Fruit fly (Drosophila melanogaster): ENCODE data around the gene CG11333.

The CG11333 gene

DNA sequence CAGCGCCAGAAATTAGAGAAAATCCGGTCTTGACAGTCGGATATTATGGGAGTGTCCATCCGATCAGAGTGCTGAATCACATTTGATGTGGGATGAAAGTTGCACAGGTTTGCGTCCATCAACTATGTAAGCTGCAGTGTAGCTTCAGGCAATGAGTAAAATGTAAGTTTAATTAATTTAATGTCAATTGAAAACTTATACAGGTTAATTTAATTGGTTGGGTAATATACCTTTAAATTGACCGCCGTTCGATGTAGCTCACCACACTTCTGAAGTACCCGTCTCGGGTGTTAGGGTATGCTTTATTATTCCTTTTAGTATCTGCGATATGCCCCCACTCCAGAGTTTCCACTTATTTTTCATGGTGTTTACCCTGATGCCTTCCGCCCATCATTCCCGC is 38.7 kb upstream of the CG11333 start (continued):
- TF ChIP-seq CG17912 (GFP tag; optimal IDR thresholded peaks at IDR 0.05), result no peak
- TF ChIP-seq CG9215 (GFP tag; IDR thresholded peaks at IDR 0.05), result peak; percentile 15; the same call in 1 of the 2 replicates
- TF ChIP-seq CG13296 (GFP tag; optimal IDR thresholded peaks at IDR 0.05), result no peak
- no peak for TF ChIP-seq CG30403 (GFP tag; optimal IDR thresholded peaks at IDR 0.05)
- no peak for TF ChIP-seq sens (GFP tag)
- TF ChIP-seq HLH54F (GFP tag; optimal IDR thresholded peaks at IDR 0.05), result no peak
- TF ChIP-seq CG18619 (GFP tag; optimal IDR thresholded peaks at IDR 0.05), result no peak
- peak; percentile 43 for TF ChIP-seq mam (GFP tag; optimal IDR thresholded peaks at IDR 0.05)
- TF ChIP-seq salm (tag; optimal IDR thresholded peaks at IDR 0.05), result no peak
- TF ChIP-seq CG9876 (GFP tag; optimal IDR thresholded peaks at IDR 0.05), result no peak
- no peak for TF ChIP-seq luna (GFP tag; optimal IDR thresholded peaks at IDR 0.05)
- TF ChIP-seq pnt (GFP tag; optimal IDR thresholded peaks at IDR 0.05), result no peak
- TF ChIP-seq CG18599 (GFP tag; optimal IDR thresholded peaks at IDR 0.05), result peak; percentile 72
- TF ChIP-seq trh (GFP tag; optimal IDR thresholded peaks at IDR 0.05), result no peak
- no peak for TF ChIP-seq CG10147 (GFP tag; optimal IDR thresholded peaks at IDR 0.05)
- TF ChIP-seq Fer2 (tag; optimal IDR thresholded peaks at IDR 0.05), result no peak
- no peak for TF ChIP-seq CrebB (tag; optimal IDR thresholded peaks at IDR 0.05)
- TF ChIP-seq Ravus (GFP tag; IDR thresholded peaks at IDR 0.05), result no peak
- TF ChIP-seq CG16779 (GFP tag; IDR thresholded peaks at IDR 0.05), result no peak
- no peak for TF ChIP-seq Lpt (GFP tag; optimal IDR thresholded peaks at IDR 0.05)
- TF ChIP-seq Hmr (GFP tag; optimal IDR thresholded peaks at IDR 0.05), result peak; percentile 23
- TF ChIP-seq jing (GFP tag; optimal IDR thresholded peaks at IDR 0.05), result no peak
- no peak for TF ChIP-seq CG31441 (GFP tag; IDR thresholded peaks at IDR 0.05)
- no peak for TF ChIP-seq cad (GFP tag; optimal IDR thresholded peaks at IDR 0.05)
- TF ChIP-seq MESR4 (GFP tag; optimal IDR thresholded peaks at IDR 0.05), result no peak
- TF ChIP-seq CG15601 (tag; optimal IDR thresholded peaks at IDR 0.05), result no peak
- TF ChIP-seq CG15011 (GFP tag; optimal IDR thresholded peaks at IDR 0.05), result no peak
- no peak for TF ChIP-seq tin (GFP tag; optimal IDR thresholded peaks at IDR 0.05)
- no peak for TF ChIP-seq lola (GFP tag; optimal IDR thresholded peaks at IDR 0.05)
- TF ChIP-seq bcd (GFP tag; optimal IDR thresholded peaks at IDR 0.05), result peak; percentile 20
- TF ChIP-seq nerfin-2 (GFP tag; IDR thresholded peaks at IDR 0.05; ENCODE audit: partially characterized antibody), result no peak
- TF ChIP-seq CG16863 (GFP tag; optimal IDR thresholded peaks at IDR 0.05), result no peak
- TF ChIP-seq HLH4C (GFP tag; IDR thresholded peaks at IDR 0.05; ENCODE audit: partially characterized antibody), result no peak
- TF ChIP-seq HmgD (GFP tag; optimal IDR thresholded peaks at IDR 0.05), result no peak
- TF ChIP-seq Atf-2 (GFP tag; optimal IDR thresholded peaks at IDR 0.05), result no peak
- TF ChIP-seq Hey (tag; optimal IDR thresholded peaks at IDR 0.05), result no peak
- TF ChIP-seq Camta (GFP tag; optimal IDR thresholded peaks at IDR 0.05), result no peak
- TF ChIP-seq sob (GFP tag; IDR thresholded peaks at IDR 0.05), result 0 out of 2 replicates have a peak, but pooled peaks have one; percentile 42
- no peak for TF ChIP-seq CG6272 (GFP tag; IDR thresholded peaks at IDR 0.05)
- TF ChIP-seq Adf1 (GFP tag; IDR thresholded peaks at IDR 0.05), result no peak
- TF ChIP-seq CkIIα-i1 (GFP tag; IDR thresholded peaks at IDR 0.05), result no peak
- TF ChIP-seq CG7786 (GFP tag; optimal IDR thresholded peaks at IDR 0.05), result no peak
- no peak for TF ChIP-seq fd96Cb (tag; optimal IDR thresholded peaks at IDR 0.05)
- TF ChIP-seq CG10565 (GFP tag; optimal IDR thresholded peaks at IDR 0.05), result no peak
- TF ChIP-seq CG31388 (GFP tag; optimal IDR thresholded peaks at IDR 0.05), result no peak
- no peak for TF ChIP-seq CG4404 (GFP tag; IDR thresholded peaks at IDR 0.05)
- no peak for TF ChIP-seq CG11723 (GFP tag; optimal IDR thresholded peaks at IDR 0.05)
- no peak for TF ChIP-seq Bteb2 (GFP tag; optimal IDR thresholded peaks at IDR 0.05)
- TF ChIP-seq CG14965 (GFP tag; optimal IDR thresholded peaks at IDR 0.05; ENCODE audit: borderline replicate concordance), result no peak
- TF ChIP-seq chm (GFP tag; IDR thresholded peaks at IDR 0.05), result no peak
- no peak for TF ChIP-seq CG3065 (GFP tag; optimal IDR thresholded peaks at IDR 0.05)
- no peak for TF ChIP-seq hkb (optimal IDR thresholded peaks at IDR 0.05)
- TF ChIP-seq hkb (GFP tag; IDR thresholded peaks at IDR 0.05), result peak; percentile 55; the same call in 1 of the 2 replicates
